Worm (Caenorhabditis elegans) whole organism, young adult: ENCODE measurements around the gene F14F9.4.

Source experiments
- ama-1 ChIP-seq, 3 experiments: fragments of 150-350 bp in 1 of 3; sonication (generic microtip) in 2 of 3; optimal IDR thresholded peaks; 2 replicates each; lab custom pipeline; 2014 to 2018; ENCODE audit warnings: missing biosample characterization in 2 of 3, missing genetic modification characterization in 2 of 3, missing genetic modification reagents in 2 of 3
- hlh-12 ChIP-seq: sonication (generic microtip); optimal IDR thresholded peaks from 2 replicates; lab custom pipeline; 2016; ENCODE audit warnings: missing genetic modification characterization, missing compliant biosample characterization
- hrde-1 ChIP-seq: sonication (generic microtip); optimal IDR thresholded peaks from 2 replicates; lab custom pipeline; 2016; ENCODE audit warnings: missing genetic modification characterization, mild to moderate bottlenecking, missing compliant biosample characterization, moderate library complexity, missing genotype, missing genetic modification reagents, borderline replicate concordance
- rpc-1 ChIP-seq, 2 experiments: fragments of 150-350 bp in 1 of 2; sonication (generic microtip) in 1 of 2; optimal IDR thresholded peaks; 2 replicates each; lab custom pipeline; 2014 to 2018; ENCODE audit warnings: missing biosample characterization in 1 of 2, missing genetic modification characterization in 1 of 2, missing genetic modification reagents in 1 of 2, missing genotype in 1 of 2
- snpc-4 ChIP-seq, 5 experiments: fragments of 150-350 bp in 1 of 5; sonication (generic microtip) in 4 of 5; optimal IDR thresholded peaks; 2 replicates each; lab custom pipeline; 2014 to 2018; ENCODE audit warnings: missing genetic modification characterization in 5 of 5, missing biosample characterization in 3 of 5, antibody characterized with exemption in 2 of 5, mild to moderate bottlenecking in 2 of 5, missing compliant biosample characterization in 2 of 5, missing genotype in 2 of 5, moderate library complexity in 2 of 5, missing genetic modification reagents in 1 of 5

DNA sequence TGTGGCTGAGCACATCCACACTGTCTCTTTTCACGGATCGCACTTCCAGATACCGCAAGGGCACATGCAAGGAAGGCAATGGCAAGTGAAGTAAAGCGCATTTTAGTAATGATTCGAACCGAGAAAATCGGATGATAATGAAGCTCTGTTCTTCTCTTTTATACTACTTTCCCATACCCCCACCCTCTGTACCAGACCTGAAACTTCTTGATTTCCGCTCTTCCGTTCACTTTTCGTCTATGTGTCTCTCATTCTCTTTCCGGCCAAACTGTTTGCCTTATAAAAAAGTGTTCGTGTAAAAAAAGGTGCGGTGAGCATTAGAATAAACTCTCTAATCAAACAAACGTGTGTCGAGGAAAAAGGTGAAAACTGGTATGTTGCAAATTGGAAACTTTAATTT lies 29.3 kb downstream of the F14F9.4 start, which contains the start of gene abu-6:
- TF ChIP-seq hrde-1 = no peak
- TF ChIP-seq rpc-1 (optimal IDR thresholded peaks at IDR 0.05; lab: Kevin White, UChicago) = no peak
- TF ChIP-seq rpc-1 (tag; optimal IDR thresholded peaks at IDR 0.05; lab: Kevin White, UChicago) = no peak
- TF ChIP-seq snpc-4 (GFP tag; optimal IDR thresholded peaks at IDR 0.05; lab: Kevin White, UChicago) = no peak
- no peak for TF ChIP-seq snpc-4 (tag; optimal IDR thresholded peaks at IDR 0.05; lab: Kevin White, UChicago)
- no peak for TF ChIP-seq ama-1 (optimal IDR thresholded peaks at IDR 0.05; lab: Kevin White, UChicago)
- TF ChIP-seq ama-1 (GFP tag; optimal IDR thresholded peaks at IDR 0.05; lab: Kevin White, UChicago) = no peak
- TF ChIP-seq hlh-12 = no peak
